Worm (Caenorhabditis elegans) whole organism, young adult: ENCODE measurements around the gene T19D12.9.

Experiments used
- B0019.2 ChIP-seq: fragments of 200-800 bp; sonication (Bioruptor generic); conservative IDR thresholded peaks from 2 replicates; pipeline ENCODE4 v1.3.6; 2022; ENCODE audit warnings: missing genetic modification reagents, missing genetic modification characterization, missing compliant biosample characterization
- B0035.1 ChIP-seq: sonication (generic microtip); optimal IDR thresholded peaks from 2 replicates; lab custom pipeline; 2016; ENCODE audit warnings: missing genetic modification characterization, mild to moderate bottlenecking, missing compliant biosample characterization, missing genotype, missing genetic modification reagents
- C06A6.2 ChIP-seq: fragments of 200-800 bp; sonication (Bioruptor generic); conservative IDR thresholded peaks from 2 replicates; pipeline ENCODE4 v1.3.6; 2022; ENCODE audit warnings: missing genetic modification characterization, missing compliant biosample characterization
- C17E4.6 ChIP-seq: fragments of 200-800 bp; sonication (Bioruptor generic); IDR thresholded peaks from 2 replicates; pipeline ENCODE4 v1.3.6; 2022; ENCODE audit warnings: missing genetic modification reagents, missing genetic modification characterization, missing compliant biosample characterization
- F23B12.7 ChIP-seq: sonication (generic microtip); optimal IDR thresholded peaks from 2 replicates; lab custom pipeline; 2017; ENCODE audit warnings: missing genetic modification characterization, mild to moderate bottlenecking, missing compliant biosample characterization, antibody characterized with exemption, moderate library complexity; ENCODE audit not compliant: insufficient read depth
- F55B11.4 ChIP-seq: sonication (generic microtip); optimal IDR thresholded peaks from 2 replicates; lab custom pipeline; 2016; ENCODE audit warnings: missing compliant biosample characterization, missing genetic modification characterization, borderline replicate concordance; ENCODE audit not compliant: insufficient read depth
- K11D2.4 ChIP-seq: fragments of 200-800 bp; sonication (Bioruptor generic); IDR thresholded peaks from 2 replicates; pipeline ENCODE4 v1.3.6; 2022; ENCODE audit warnings: missing genetic modification reagents, missing genetic modification characterization, missing compliant biosample characterization
- Y53F4B.3 ChIP-seq: fragments of 200-800 bp; sonication (Bioruptor generic); IDR thresholded peaks from 2 replicates; pipeline ENCODE4 v1.3.6; 2022; ENCODE audit warnings: missing genetic modification reagents, missing genetic modification characterization, missing compliant biosample characterization
- Y53G8AR.9 ChIP-seq: fragments of 200-800 bp; sonication (Bioruptor generic); conservative IDR thresholded peaks from 2 replicates; pipeline ENCODE4 v1.3.6; 2022; ENCODE audit warnings: missing genetic modification reagents, missing genetic modification characterization, missing compliant biosample characterization
- Y56A3A.18 ChIP-seq: fragments of 200-800 bp; sonication (Bioruptor generic); IDR thresholded peaks from 2 replicates; pipeline ENCODE4 v1.3.6; 2022; ENCODE audit warnings: missing genetic modification reagents, missing genetic modification characterization, missing compliant biosample characterization
- atf-7 ChIP-seq: sonication (generic microtip); optimal IDR thresholded peaks from 2 replicates; lab custom pipeline; 2017; ENCODE audit warnings: mild to moderate bottlenecking, missing genetic modification characterization, missing compliant biosample characterization
- bed-1 ChIP-seq: fragments of 200-800 bp; sonication (Bioruptor generic); IDR thresholded peaks from 2 replicates; pipeline ENCODE4 v1.3.6; 2022; ENCODE audit warnings: missing genetic modification reagents, missing genetic modification characterization, missing compliant biosample characterization
- bed-2 ChIP-seq: fragments of 200-800 bp; sonication (Bioruptor generic); IDR thresholded peaks from 2 replicates; pipeline ENCODE4 v1.3.6; 2022; ENCODE audit warnings: missing genetic modification reagents, missing genetic modification characterization, missing compliant biosample characterization
- ceh-58 ChIP-seq: fragments of 200-800 bp; sonication (Bioruptor generic); IDR thresholded peaks from 2 replicates; pipeline ENCODE4 v1.3.6; 2022; ENCODE audit warnings: missing genetic modification characterization, missing compliant biosample characterization
- ceh-79 ChIP-seq: sonication (generic microtip); optimal IDR thresholded peaks from 2 replicates; lab custom pipeline; 2017; ENCODE audit warnings: mild to moderate bottlenecking, missing genetic modification characterization, missing compliant biosample characterization
- die-1 ChIP-seq: sonication (generic microtip); optimal IDR thresholded peaks from 2 replicates; lab custom pipeline; 2016; ENCODE audit warnings: missing genotype, mild to moderate bottlenecking, missing genetic modification characterization, missing compliant biosample characterization
- dox-1 ChIP-seq: fragments of 200-800 bp; sonication (Bioruptor generic); IDR thresholded peaks from 2 replicates; pipeline ENCODE4 v1.3.6; 2022; ENCODE audit warnings: missing genetic modification reagents, missing genetic modification characterization, missing compliant biosample characterization
- egl-18 ChIP-seq: fragments of 200-800 bp; sonication (Bioruptor generic); IDR thresholded peaks from 2 replicates; pipeline ENCODE4 v1.3.6; 2022; ENCODE audit warnings: missing genetic modification reagents, missing genetic modification characterization, missing compliant biosample characterization
- egl-44 ChIP-seq: fragments of 200-800 bp; sonication (Bioruptor generic); IDR thresholded peaks from 2 replicates; pipeline ENCODE4 v1.3.6; 2022; ENCODE audit warnings: missing genetic modification reagents, missing genetic modification characterization, missing compliant biosample characterization
- egrh-3 ChIP-seq: fragments of 200-800 bp; sonication (Bioruptor generic); IDR thresholded peaks from 2 replicates; pipeline ENCODE4 v1.3.6; 2022; ENCODE audit warnings: missing genetic modification reagents, missing genetic modification characterization, missing compliant biosample characterization
- hlh-26 ChIP-seq: fragments of 200-800 bp; sonication (Bioruptor generic); conservative IDR thresholded peaks from 2 replicates; pipeline ENCODE4 v1.3.6; 2022; ENCODE audit warnings: missing genetic modification reagents, missing genetic modification characterization, missing compliant biosample characterization
- hsf-1 ChIP-seq: fragments of 200-800 bp; sonication (Bioruptor generic); IDR thresholded peaks from 2 replicates; pipeline ENCODE4 v1.3.6; 2022; ENCODE audit warnings: missing genetic modification reagents, missing genetic modification characterization, missing compliant biosample characterization
- let-607 ChIP-seq, 2 experiments: fragments of 200-800 bp in 1 of 2; sonication (Bioruptor generic) in 1 of 2; sonication (generic microtip) in 1 of 2; optimal IDR thresholded peaks; 2 replicates each; lab custom pipeline; 2016 to 2018; ENCODE audit warnings: mild to moderate bottlenecking in 2 of 2, missing compliant biosample characterization in 2 of 2, missing genetic modification characterization in 2 of 2, moderate library complexity in 2 of 2, missing genotype in 1 of 2
- lsy-27 ChIP-seq: sonication (generic microtip); optimal IDR thresholded peaks from 2 replicates; lab custom pipeline; 2017; ENCODE audit warnings: missing genetic modification characterization, mild to moderate bottlenecking, missing compliant biosample characterization, antibody characterized with exemption, missing genotype, borderline replicate concordance; ENCODE audit not compliant: insufficient read depth
- madf-10 ChIP-seq: sonication (generic microtip); optimal IDR thresholded peaks from 2 replicates; lab custom pipeline; 2016; ENCODE audit warnings: mild to moderate bottlenecking, missing genetic modification characterization, missing compliant biosample characterization
- madf-6 ChIP-seq: fragments of 200-800 bp; sonication (Bioruptor generic); IDR thresholded peaks from 2 replicates; pipeline ENCODE4 v1.3.6; 2022; ENCODE audit warnings: missing genetic modification reagents, missing genetic modification characterization, missing compliant biosample characterization
- mxl-1 ChIP-seq: sonication (generic microtip); optimal IDR thresholded peaks from 2 replicates; lab custom pipeline; 2016; ENCODE audit warnings: missing genetic modification characterization, missing compliant biosample characterization
- nfyb-1 ChIP-seq: fragments of 200-800 bp; sonication (Bioruptor generic); IDR thresholded peaks from 2 replicates; pipeline ENCODE4 v1.3.6; 2022; ENCODE audit warnings: missing genetic modification reagents, missing genetic modification characterization, missing compliant biosample characterization
- nhr-120 ChIP-seq: fragments of 200-800 bp; sonication (Bioruptor generic); IDR thresholded peaks from 2 replicates; pipeline ENCODE4 v1.3.6; 2022; ENCODE audit warnings: missing genetic modification characterization, missing compliant biosample characterization
- nhr-80 ChIP-seq: sonication (generic microtip); optimal IDR thresholded peaks from 2 replicates; lab custom pipeline; 2016; ENCODE audit warnings: missing genetic modification characterization, missing compliant biosample characterization
- pbrm-1 ChIP-seq: fragments of 200-800 bp; sonication (Bioruptor generic); IDR thresholded peaks from 2 replicates; pipeline ENCODE4 v1.3.6; 2022; ENCODE audit warnings: missing genetic modification reagents, missing genetic modification characterization, missing compliant biosample characterization
- pha-4 ChIP-seq: fragments of 150-350 bp; sonication (generic microtip); optimal IDR thresholded peaks from 2 replicates; lab custom pipeline; 2014; ENCODE audit warnings: missing biosample characterization, missing genetic modification reagents, missing genetic modification characterization
- sea-2 ChIP-seq: fragments of 200-800 bp; sonication (Bioruptor generic); IDR thresholded peaks from 2 replicates; pipeline ENCODE4 v1.3.6; 2022; ENCODE audit warnings: missing genetic modification characterization, missing compliant biosample characterization
- somi-1 ChIP-seq: fragments of 200-800 bp; sonication (Bioruptor generic); optimal IDR thresholded peaks from 2 replicates; lab custom pipeline; 2018; ENCODE audit warnings: mild to moderate bottlenecking, missing genetic modification characterization, missing compliant biosample characterization
- sptf-2 ChIP-seq: fragments of 200-800 bp; sonication (Bioruptor generic); optimal IDR thresholded peaks from 2 replicates; lab custom pipeline; 2018; ENCODE audit warnings: mild to moderate bottlenecking, missing genetic modification characterization, missing compliant biosample characterization
- tbx-9 ChIP-seq: sonication (generic microtip); optimal IDR thresholded peaks from 2 replicates; lab custom pipeline; 2016; ENCODE audit warnings: borderline replicate concordance, missing genetic modification characterization, inconsistent platforms, missing compliant biosample characterization
- unc-130 ChIP-seq: sonication (generic microtip); optimal IDR thresholded peaks from 2 replicates; lab custom pipeline; 2016; ENCODE audit warnings: missing genetic modification reagents, missing genetic modification characterization, missing compliant biosample characterization
- xnd-1 ChIP-seq: sonication (generic microtip); optimal IDR thresholded peaks from 2 replicates; lab custom pipeline; 2016; ENCODE audit warnings: missing genotype, missing genetic modification reagents, missing genetic modification characterization, missing compliant biosample characterization
- zim-3 ChIP-seq: sonication (generic microtip); optimal IDR thresholded peaks from 2 replicates; lab custom pipeline; 2017; ENCODE audit warnings: mild to moderate bottlenecking, missing genetic modification characterization, moderate library complexity, missing compliant biosample characterization
- ztf-6 ChIP-seq: fragments of 200-800 bp; sonication (Bioruptor generic); IDR thresholded peaks from 2 replicates; pipeline ENCODE4 v1.3.6; 2022; ENCODE audit warnings: missing genetic modification reagents, missing genetic modification characterization, missing compliant biosample characterization

Gene T19D12.9

ce11 chrII:6679724-6680123 lies 25.5 kb upstream of the T19D12.9 start, which contains the start of gene ift-74:
TSS of gene ift-74 (plus strand) at chrII:6680024.
- TF ChIP-seq ceh-79 (tag; lab: Kevin White, UChicago) (no peak), sptf-2 (GFP tag; lab: Kevin White, UChicago) (no peak), pbrm-1 (GFP tag; lab: Robert Waterston, UW) (no peak), nfyb-1 (GFP tag; lab: Robert Waterston, UW) (no peak), nhr-80 (no peak), madf-6 (GFP tag; lab: Robert Waterston, UW) (no peak), egrh-3 (GFP tag; lab: Robert Waterston, UW) (no peak), B0019.2 (GFP tag; lab: Robert Waterston, UW) (no peak), hlh-26 (no peak), F23B12.7 (tag; lab: Kevin White, UChicago) (no peak), bed-1 (GFP tag; lab: Robert Waterston, UW) (no peak), sea-2 (no peak), B0035.1 (tag; lab: Kevin White, UChicago) (no peak), pha-4 (no peak), mxl-1 (tag; lab: Kevin White, UChicago) (no peak), madf-10 (tag; lab: Kevin White, UChicago) (no peak), atf-7 (tag; lab: Kevin White, UChicago) (no peak), egl-18 (GFP tag; lab: Robert Waterston, UW) (no peak), K11D2.4 (GFP tag; lab: Robert Waterston, UW) (no peak)

ce11 chrII:6673894-6674293 lies 19.7 kb upstream of the T19D12.9 start, which contains the start of gene H43E16.1:
TSS of gene H43E16.1 (plus strand) at chrII:6674268.
- TF ChIP-seq nhr-80 (peak; percentile 64), F55B11.4 (tag; lab: Kevin White, UChicago) (no peak), C06A6.2 (GFP tag; lab: Robert Waterston, UW) (no peak)

ce11 chrII:6668496-6668895 lies 14.3 kb upstream of the T19D12.9 start:
- no peak for TF ChIP-seq zim-3 (tag; lab: Kevin White, UChicago)
- TF ChIP-seq die-1 (tag; lab: Kevin White, UChicago) = no peak
- no peak for TF ChIP-seq Y53F4B.3 (GFP tag; lab: Robert Waterston, UW)
- TF ChIP-seq tbx-9 = no peak
- no peak for TF ChIP-seq hsf-1

ce11 chrII:6667534-6667933 lies 13.3 kb upstream of the T19D12.9 start:
- TF ChIP-seq hsf-1 = no peak
- TF ChIP-seq egl-44 (GFP tag; lab: Robert Waterston, UW) = no peak
- TF ChIP-seq ceh-58 = no peak
- TF ChIP-seq tbx-9 = no peak
- no peak for TF ChIP-seq dox-1 (GFP tag; lab: Robert Waterston, UW)
- TF ChIP-seq nhr-120 (GFP tag; lab: Robert Waterston, UW) = no peak
- TF ChIP-seq B0019.2 (GFP tag; lab: Robert Waterston, UW) = no peak
- TF ChIP-seq C17E4.6 (GFP tag; lab: Robert Waterston, UW) = no peak
- no peak for TF ChIP-seq madf-10 (tag; lab: Kevin White, UChicago)
- no peak for TF ChIP-seq Y53G8AR.9
- TF ChIP-seq Y56A3A.18 (GFP tag; lab: Robert Waterston, UW) = no peak
- no peak for TF ChIP-seq somi-1 (GFP tag; lab: Kevin White, UChicago)
- TF ChIP-seq ztf-6 (GFP tag; lab: Robert Waterston, UW) = no peak
- no peak for TF ChIP-seq madf-6 (GFP tag; lab: Robert Waterston, UW)
- no peak for TF ChIP-seq unc-130 (GFP tag; lab: Kevin White, UChicago)
- no peak for TF ChIP-seq B0035.1 (tag; lab: Kevin White, UChicago)
- no peak for TF ChIP-seq bed-2 (GFP tag; lab: Robert Waterston, UW)
- no peak for TF ChIP-seq let-607 (tag; optimal IDR thresholded peaks at IDR 0.05; lab: Kevin White, UChicago)
- TF ChIP-seq xnd-1 = no peak
- no peak for TF ChIP-seq lsy-27 (tag; lab: Kevin White, UChicago)
- TF ChIP-seq, all 124 proteins: peak for 0
